Fruit fly (Drosophila melanogaster): ENCODE data around the gene CG13692.

Gene CG13692

dm6 chr2L:427338-428234 is 6.0 kb downstream of the CG13692 start (continued):
- TF ChIP-seq CG15479 (GFP tag; optimal IDR thresholded peaks at IDR 0.05) (no peak), fru (optimal IDR thresholded peaks at IDR 0.05) (no peak), HmgZ (tag; optimal IDR thresholded peaks at IDR 0.05) (no peak), zen2 (GFP tag; IDR thresholded peaks at IDR 0.05; ENCODE audit: partially characterized antibody) (no peak), dmrt99B (tag; optimal IDR thresholded peaks at IDR 0.05) (no peak), CG3065 (GFP tag; optimal IDR thresholded peaks at IDR 0.05) (no peak), CG43689 (GFP tag; IDR thresholded peaks at IDR 0.05) (no peak), ftz-f1 (GFP tag; optimal IDR thresholded peaks at IDR 0.05) (no peak), CG10654 (GFP tag; optimal IDR thresholded peaks at IDR 0.05) (no peak), CG15073 (GFP tag; optimal IDR thresholded peaks at IDR 0.05) (no peak), so (GFP tag; IDR thresholded peaks at IDR 0.05) (no peak), Antp (GFP tag; optimal IDR thresholded peaks at IDR 0.05) (no peak), Deaf1 (tag; optimal IDR thresholded peaks at IDR 0.05) (no peak), ssp (GFP tag; IDR thresholded peaks at IDR 0.05) (no peak), pros (GFP tag; optimal IDR thresholded peaks at IDR 0.05) (no peak), hkb (optimal IDR thresholded peaks at IDR 0.05) (no peak), hkb (GFP tag; IDR thresholded peaks at IDR 0.05) (no peak), CG12942 (GFP tag; optimal IDR thresholded peaks at IDR 0.05) (no peak), CoRest (tag; optimal IDR thresholded peaks at IDR 0.05) (no peak), CG15696 (tag; optimal IDR thresholded peaks at IDR 0.05) (no peak), rib (GFP tag; IDR thresholded peaks at IDR 0.05) (no peak), CG4282 (GFP tag; optimal IDR thresholded peaks at IDR 0.05) (no peak), repo (GFP tag; optimal IDR thresholded peaks at IDR 0.05) (no peak), CG7357 (GFP tag; IDR thresholded peaks at IDR 0.05) (no peak), HLH3B (GFP tag; IDR thresholded peaks at IDR 0.05) (no peak; the same call in 1 of the 2 replicates), CG13296 (GFP tag; optimal IDR thresholded peaks at IDR 0.05) (no peak), CG4360 (GFP tag; IDR thresholded peaks at IDR 0.05) (no peak), HLH54F (GFP tag; optimal IDR thresholded peaks at IDR 0.05) (no peak), gcm2 (GFP tag; optimal IDR thresholded peaks at IDR 0.05) (no peak), tio (GFP tag; optimal IDR thresholded peaks at IDR 0.05) (peak; percentile 53), klu (GFP tag; IDR thresholded peaks at IDR 0.05) (no peak), CG2712 (tag; optimal IDR thresholded peaks at IDR 0.05) (peak; percentile 6), CG30403 (GFP tag; optimal IDR thresholded peaks at IDR 0.05) (peak; percentile 25), CG17359 (tag; optimal IDR thresholded peaks at IDR 0.05) (no peak), Hr78 (GFP tag; optimal IDR thresholded peaks at IDR 0.05) (no peak), HHEX (GFP tag; optimal IDR thresholded peaks at IDR 0.05) (no peak), prd (optimal IDR thresholded peaks at IDR 0.05) (no peak), prd (GFP tag; IDR thresholded peaks at IDR 0.05) (peak; percentile 62), Trl (optimal IDR thresholded peaks at IDR 0.05) (no peak), Trl (GFP tag; optimal IDR thresholded peaks at IDR 0.05) (no peak), BtbVII (GFP tag; optimal IDR thresholded peaks at IDR 0.05) (no peak), CG8924 (tag; optimal IDR thresholded peaks at IDR 0.05) (no peak), CG10462 (GFP tag; optimal IDR thresholded peaks at IDR 0.05) (no peak), Max (GFP tag; optimal IDR thresholded peaks at IDR 0.05) (no peak), CG6791 (GFP tag; IDR thresholded peaks at IDR 0.05; ENCODE audit: partially characterized antibody) (no peak), CG34224 (GFP tag; IDR thresholded peaks at IDR 0.05; ENCODE audit: partially characterized antibody) (no peak), fu2 (GFP tag; optimal IDR thresholded peaks at IDR 0.05) (no peak), Neu2 (GFP tag; optimal IDR thresholded peaks at IDR 0.05; ENCODE audit: borderline replicate concordance) (no peak), Oaz (GFP tag; IDR thresholded peaks at IDR 0.05) (no peak), dan (GFP tag; IDR thresholded peaks at IDR 0.05) (no peak), CG17802 (tag; optimal IDR thresholded peaks at IDR 0.05) (no peak)

Measured in whole organism, embryonic.